Worm (Caenorhabditis elegans): ENCODE results near the gene twk-3.

DNA sequence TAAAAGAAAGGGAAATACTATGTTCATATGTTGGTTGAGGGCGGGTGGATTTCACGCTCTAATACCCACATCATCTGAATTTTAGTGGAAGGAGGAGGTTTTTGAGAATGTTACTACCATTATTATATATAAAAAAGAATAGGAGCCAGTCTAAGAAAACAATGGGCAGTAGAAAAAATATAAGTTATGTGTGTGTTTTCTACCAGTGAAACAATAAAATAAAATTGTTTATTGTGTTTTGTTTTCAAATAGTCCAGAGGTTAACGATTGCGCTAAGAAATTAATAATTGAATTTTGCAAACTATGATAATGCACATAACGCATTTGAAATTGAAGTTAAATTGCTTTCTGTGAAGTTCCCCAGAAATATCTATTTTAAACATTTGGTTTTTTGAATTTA lies 3.1 kb downstream of the twk-3 start, which contains the start of gene M110.8:
- TF ChIP-seq nhr-12 (tag; optimal IDR thresholded peaks at IDR 0.05) = no peak
- no peak for TF ChIP-seq daf-12 (tag; optimal IDR thresholded peaks at IDR 0.05)
- TF ChIP-seq egl-27 (tag; optimal IDR thresholded peaks at IDR 0.05) = no peak

All from whole organism, L3 larva.